Worm (Caenorhabditis elegans): Measurements from ENCODE around the gene H13N06.2.
A peak's percentile ranks its signal among the peaks of the same experiment; 100 is the strongest.

Gene H13N06.2

DNA sequence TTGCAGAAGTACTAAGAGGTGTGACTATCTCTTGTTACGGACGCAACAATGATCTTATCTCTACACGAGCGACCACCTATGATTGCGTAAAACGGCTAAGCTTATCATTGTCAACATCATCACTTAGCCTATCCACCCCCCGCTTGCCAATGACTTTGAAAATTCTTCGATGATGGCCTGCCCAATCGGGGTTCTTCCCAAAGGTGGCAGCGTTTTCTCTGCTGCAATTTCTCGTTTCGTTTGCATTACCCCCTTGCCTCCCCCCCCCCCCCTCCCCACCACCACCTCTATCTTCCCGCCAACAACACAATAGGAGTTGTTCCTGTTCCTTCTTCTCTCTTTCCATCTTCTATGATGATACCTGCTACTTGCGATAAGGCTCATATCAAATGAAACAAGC lies 744 bp upstream of the H13N06.2 start:
- TF ChIP-seq lin-39 (tag; optimal IDR thresholded peaks at IDR 0.05) (no peak), efl-1 (optimal IDR thresholded peaks at IDR 0.05) (no peak), efl-1 (GFP tag; optimal IDR thresholded peaks at IDR 0.05 in 1 of 2) (peak in 1 of 2 experiments; percentile 27), grh-1 (GFP tag; IDR thresholded peaks at IDR 0.05) (no peak), ces-1 (GFP tag; optimal IDR thresholded peaks at IDR 0.05) (no peak), lin-14 (GFP tag; optimal IDR thresholded peaks at IDR 0.05) (peak; percentile 25), C34B4.2 (tag; optimal IDR thresholded peaks at IDR 0.05) (no peak), dsc-1 (tag; optimal IDR thresholded peaks at IDR 0.05) (no peak), efl-3 (GFP tag; optimal IDR thresholded peaks at IDR 0.05) (no peak), unc-130 (tag; optimal IDR thresholded peaks at IDR 0.05) (no peak), nhr-85 (tag) (peak; percentile 3)

DNA sequence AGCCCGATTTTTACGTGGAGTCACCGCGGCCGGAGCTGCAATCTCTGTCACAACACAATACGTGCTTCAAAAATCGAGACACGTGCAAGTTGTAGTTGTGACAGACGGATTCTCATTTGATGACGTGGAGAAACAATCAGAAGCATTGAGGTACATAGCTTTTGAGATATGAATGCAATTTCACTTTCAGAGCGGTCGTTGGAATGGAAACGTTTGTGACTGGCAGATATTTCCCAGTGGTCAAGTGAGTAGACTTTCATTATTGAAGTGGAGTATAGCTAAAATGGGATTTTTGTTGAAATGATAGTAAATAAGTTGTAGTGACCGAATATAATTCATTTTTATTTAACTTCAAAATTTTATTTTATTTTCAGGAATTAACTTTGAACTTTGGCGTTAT lies 3.2 kb downstream of the H13N06.2 start:
- TF ChIP-seq fos-1 (tag; optimal IDR thresholded peaks at IDR 0.05) (no peak), sup-37 (GFP tag; optimal IDR thresholded peaks at IDR 0.05) (no peak), ces-1 (GFP tag; optimal IDR thresholded peaks at IDR 0.05) (no peak), unc-98 (GFP tag; IDR thresholded peaks at IDR 0.05) (no peak), nhr-47 (tag; optimal IDR thresholded peaks at IDR 0.05) (no peak), zip-4 (GFP tag; optimal IDR thresholded peaks at IDR 0.05) (no peak), vab-15 (tag; optimal IDR thresholded peaks at IDR 0.05) (no peak), F16B12.6 (tag; optimal IDR thresholded peaks at IDR 0.05) (no peak), nhr-237 (tag; optimal IDR thresholded peaks at IDR 0.05) (no peak), jun-1 (tag; optimal IDR thresholded peaks at IDR 0.05) (no peak), lir-3 (tag; optimal IDR thresholded peaks at IDR 0.05; ENCODE audit: poor library complexity) (no peak), fkh-8 (tag; optimal IDR thresholded peaks at IDR 0.05) (no peak)

- peak; percentile 76 for TF ChIP-seq mep-1 (tag; optimal IDR thresholded peaks at IDR 0.05)
- TF ChIP-seq tlp-1 (tag; optimal IDR thresholded peaks at IDR 0.05) = no peak
- TF ChIP-seq C04F5.9 (tag; optimal IDR thresholded peaks at IDR 0.05) = no peak
- TF ChIP-seq elt-2 (tag; optimal IDR thresholded peaks at IDR 0.05) = peak; percentile 34
- no peak for TF ChIP-seq zag-1 (tag; optimal IDR thresholded peaks at IDR 0.05)
- TF ChIP-seq grh-1 (GFP tag; IDR thresholded peaks at IDR 0.05) = peak; percentile 50
- no peak for TF ChIP-seq fkh-4 (tag; optimal IDR thresholded peaks at IDR 0.05; ENCODE audit: borderline replicate concordance)
- no peak for TF ChIP-seq pqm-1 (tag; optimal IDR thresholded peaks at IDR 0.05)
- no peak for TF ChIP-seq nhr-12 (tag; optimal IDR thresholded peaks at IDR 0.05)
- TF ChIP-seq nhr-90 (tag; optimal IDR thresholded peaks at IDR 0.05; ENCODE audit: poor library complexity) = peak; percentile 74
- peak in 1 of 2 experiments; percentile 30 for TF ChIP-seq ztf-11 (tag; optimal IDR thresholded peaks at IDR 0.05)
- no peak for TF ChIP-seq sox-4 (tag; optimal IDR thresholded peaks at IDR 0.05)
- TF ChIP-seq nhr-237 (tag; optimal IDR thresholded peaks at IDR 0.05) = no peak
- TF ChIP-seq hlh-17 (GFP tag; optimal IDR thresholded peaks at IDR 0.05; ENCODE audit: borderline replicate concordance) = no peak
- TF ChIP-seq Y116A8C.19 (tag; optimal IDR thresholded peaks at IDR 0.05; ENCODE audit: borderline replicate concordance) = no peak
- TF ChIP-seq nhr-20 (tag; optimal IDR thresholded peaks at IDR 0.05) = peak; percentile 76
- no peak for TF ChIP-seq fos-1 (tag; optimal IDR thresholded peaks at IDR 0.05)
- peak; percentile 26 for TF ChIP-seq pax-3 (tag; optimal IDR thresholded peaks at IDR 0.05)
- TF ChIP-seq efl-1 (optimal IDR thresholded peaks at IDR 0.05) = peak; percentile 59 to 65
- TF ChIP-seq efl-1 (GFP tag; optimal IDR thresholded peaks at IDR 0.05 in 1 of 2) = peak; percentile 44 to 90
- peak; percentile 26 to 83 (median 72) for TF ChIP-seq ceh-82 (tag; optimal IDR thresholded peaks at IDR 0.05)
- TF ChIP-seq nhr-19 (GFP tag; conservative IDR thresholded peaks at IDR 0.05) = peak; percentile 64
- no peak for TF ChIP-seq pag-3 (tag; optimal IDR thresholded peaks at IDR 0.05; ENCODE audit: borderline replicate concordance, insufficient read depth)
- TF ChIP-seq lin-15B (tag; optimal IDR thresholded peaks at IDR 0.05) = peak; percentile 53
- TF ChIP-seq ceh-90 (tag; optimal IDR thresholded peaks at IDR 0.05) = no peak
- no peak for TF ChIP-seq ama-1 (optimal IDR thresholded peaks at IDR 0.05)
- peak; percentile 55 for TF ChIP-seq irx-1 (tag; optimal IDR thresholded peaks at IDR 0.05)
- peak; percentile 26 for TF ChIP-seq lir-3 (tag; optimal IDR thresholded peaks at IDR 0.05; ENCODE audit: poor library complexity)
- peak; percentile 92 for TF ChIP-seq lin-14 (GFP tag; optimal IDR thresholded peaks at IDR 0.05)
- no peak for TF ChIP-seq unc-30 (tag; optimal IDR thresholded peaks at IDR 0.05)
- TF ChIP-seq egl-27 (tag; optimal IDR thresholded peaks at IDR 0.05) = no peak
- peak; percentile 51 for TF ChIP-seq blmp-1 (tag; optimal IDR thresholded peaks at IDR 0.05)
- TF ChIP-seq hpl-2 (GFP tag; optimal IDR thresholded peaks at IDR 0.05) = no peak
- TF ChIP-seq nhr-28 (tag; optimal IDR thresholded peaks at IDR 0.05) = no peak
- peak; percentile 50 for TF ChIP-seq sup-37 (GFP tag; optimal IDR thresholded peaks at IDR 0.05)
- TF ChIP-seq F16B12.6 (tag; optimal IDR thresholded peaks at IDR 0.05) = peak; percentile 41
Measured at ce11 chrX:15492759-15493158, 4.9 kb downstream of the H13N06.2 start.
